Worm (Caenorhabditis elegans) whole organism, L2 larva: ENCODE data around the gene cogc-4.

Experiments used
- alr-1 ChIP-seq: fragments of 150-350 bp; optimal IDR thresholded peaks from 2 replicates; lab custom pipeline; 2014; ENCODE audit warnings: missing biosample characterization, missing genetic modification characterization
- aly-2 ChIP-seq: fragments of 150-350 bp; optimal IDR thresholded peaks from 2 replicates; lab custom pipeline; 2014; ENCODE audit warnings: missing biosample characterization, missing genetic modification characterization
- lin-13 ChIP-seq: fragments of 150-350 bp; optimal IDR thresholded peaks from 2 replicates; lab custom pipeline; 2014; ENCODE audit warnings: missing biosample characterization, missing genetic modification reagents, missing genetic modification characterization
- nhr-11 ChIP-seq: fragments of 150-350 bp; optimal IDR thresholded peaks from 2 replicates; lab custom pipeline; 2014; ENCODE audit warnings: missing biosample characterization, missing genetic modification characterization
- nhr-6 ChIP-seq: fragments of 150-350 bp; optimal IDR thresholded peaks from 2 replicates; lab custom pipeline; 2014; ENCODE audit warnings: missing biosample characterization, missing genetic modification characterization
- skn-1 ChIP-seq: sonication (generic microtip); optimal IDR thresholded peaks from 2 replicates; lab custom pipeline; 2017; ENCODE audit warnings: missing biosample characterization, missing genetic modification characterization
- unc-39 ChIP-seq: fragments of 150-350 bp; optimal IDR thresholded peaks from 2 replicates; lab custom pipeline; 2014; ENCODE audit warnings: missing biosample characterization, missing genetic modification characterization
- zag-1 ChIP-seq: fragments of 150-350 bp; optimal IDR thresholded peaks from 2 replicates; lab custom pipeline; 2014; ENCODE audit warnings: missing biosample characterization, missing genetic modification characterization

DNA sequence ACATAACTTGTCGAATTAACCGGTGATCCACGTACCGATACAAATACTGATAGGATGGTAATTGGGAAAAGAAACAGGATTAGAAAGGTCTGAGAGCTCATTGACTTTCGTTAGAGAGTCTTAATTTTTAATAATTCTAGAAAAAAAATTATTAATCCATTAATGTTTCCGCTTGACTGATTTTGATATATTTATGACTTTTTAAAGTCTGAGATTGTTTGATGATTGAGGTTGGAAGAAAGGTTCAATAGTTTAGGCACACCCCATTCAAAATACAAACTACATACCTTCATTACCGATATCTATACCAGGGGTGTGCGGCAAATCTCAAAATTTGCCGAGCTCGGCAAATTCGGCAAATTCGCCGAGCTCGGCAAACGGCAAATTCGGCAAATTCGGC, 25.0 kb upstream of the cogc-4 start, which contains the start of gene F54D12.10:
- TF ChIP-seq zag-1 (tag; lab: Kevin White, UChicago) (no peak), alr-1 (tag; lab: Kevin White, UChicago) (no peak), skn-1 (tag; lab: Kevin White, UChicago) (no peak), unc-39 (tag; lab: Kevin White, UChicago) (no peak), nhr-11 (tag; lab: Kevin White, UChicago) (no peak), lin-13 (GFP tag; lab: Kevin White, UChicago) (no peak), nhr-6 (tag; lab: Kevin White, UChicago) (no peak), aly-2 (tag; lab: Kevin White, UChicago) (no peak)
